Worm (Caenorhabditis elegans) whole organism, L4 larva: ENCODE data around the gene cup-16.

Experiments
- R02D3.7 ChIP-seq: fragments of 150-350 bp; sonication (generic microtip); optimal IDR thresholded peaks from 3 replicates; lab custom pipeline; 2014; ENCODE audit warnings: missing biosample characterization, missing genetic modification characterization
- T20F7.1 ChIP-seq: fragments of 200-800 bp; sonication (Bioruptor generic); optimal IDR thresholded peaks from 2 replicates; lab custom pipeline; 2018; ENCODE audit warnings: mild to moderate bottlenecking, missing genetic modification characterization, missing compliant biosample characterization
- ZK546.5 ChIP-seq, 2 experiments: sonication (generic microtip); optimal IDR thresholded peaks; 2 replicates each; lab custom pipeline; 2017; ENCODE audit warnings: missing biosample characterization in 2 of 2, missing genetic modification characterization in 2 of 2
- aha-1 ChIP-seq: fragments of 150-350 bp; peaks from one replicate; lab custom pipeline; 2014; ENCODE audit warnings: missing biosample characterization, missing genetic modification characterization
- ama-1 ChIP-seq: fragments of 150-350 bp; optimal IDR thresholded peaks from 2 replicates; lab custom pipeline; 2014; ENCODE audit warnings: inconsistent platforms, mixed read lengths
- ceh-20 ChIP-seq: fragments of 200-800 bp; sonication (Bioruptor generic); IDR thresholded peaks from 2 replicates; pipeline ENCODE4 v1.3.6; 2022; ENCODE audit warnings: missing genetic modification reagents, missing genetic modification characterization, missing compliant biosample characterization
- ceh-32 ChIP-seq: sonication (generic microtip); optimal IDR thresholded peaks from 2 replicates; lab custom pipeline; 2016; ENCODE audit warnings: mild to moderate bottlenecking, missing genetic modification characterization, missing compliant biosample characterization; ENCODE audit not compliant: poor library complexity
- ces-1 ChIP-seq: fragments of 150-350 bp; sonication (generic microtip); optimal IDR thresholded peaks from 4 replicates; lab custom pipeline; 2014; ENCODE audit warnings: missing biosample characterization, missing genetic modification reagents, missing genetic modification characterization
- daf-12 ChIP-seq: fragments of 150-350 bp; optimal IDR thresholded peaks from 2 replicates; lab custom pipeline; 2014; ENCODE audit warnings: missing biosample characterization, missing genetic modification reagents, missing genetic modification characterization
- daf-16 ChIP-seq, 3 experiments: sonication (generic microtip); optimal IDR thresholded peaks; 2 replicates each; lab custom pipeline; 2016 to 2017; ENCODE audit warnings: missing genetic modification characterization in 3 of 3, missing genetic modification reagents in 3 of 3, mild to moderate bottlenecking in 2 of 3, missing compliant biosample characterization in 2 of 3, missing biosample characterization in 1 of 3, moderate library complexity in 1 of 3
- daf-19 ChIP-seq: fragments of 200-800 bp; sonication (Bioruptor generic); conservative IDR thresholded peaks from 2 replicates; pipeline ENCODE4 v1.3.6; 2022; ENCODE audit warnings: missing genetic modification characterization, missing compliant biosample characterization
- dpl-1 ChIP-seq: fragments of 150-350 bp; optimal IDR thresholded peaks from 2 replicates; lab custom pipeline; 2014; ENCODE audit warnings: missing biosample characterization, missing genetic modification reagents, missing genetic modification characterization
- dve-1 ChIP-seq: sonication (generic microtip); optimal IDR thresholded peaks from 2 replicates; lab custom pipeline; 2017; ENCODE audit warnings: antibody characterized with exemption, mild to moderate bottlenecking, missing genetic modification characterization, missing compliant biosample characterization; ENCODE audit not compliant: insufficient read depth
- egl-27 ChIP-seq: sonication (generic microtip); optimal IDR thresholded peaks from 3 replicates; lab custom pipeline; 2017; ENCODE audit warnings: missing biosample characterization, missing genetic modification reagents, missing genetic modification characterization
- egl-43 ChIP-seq: fragments of 200-800 bp; sonication (Bioruptor generic); IDR thresholded peaks from 2 replicates; pipeline ENCODE4 v1.3.6; 2022; ENCODE audit warnings: missing genetic modification reagents, missing genetic modification characterization, missing compliant biosample characterization
- hif-1 ChIP-seq, 2 experiments: sonication (generic microtip); optimal IDR thresholded peaks; 2 replicates each; lab custom pipeline; 2016 to 2017; ENCODE audit warnings: missing compliant biosample characterization in 2 of 2, missing genetic modification characterization in 2 of 2, missing genetic modification reagents in 2 of 2, missing genotype in 2 of 2, mild to moderate bottlenecking in 1 of 2
- hlh-11 ChIP-seq: fragments of 200-800 bp; sonication (Bioruptor generic); optimal IDR thresholded peaks from 2 replicates; lab custom pipeline; 2018; ENCODE audit warnings: mild to moderate bottlenecking, missing genetic modification characterization, missing compliant biosample characterization
- hlh-30 ChIP-seq: sonication (generic microtip); optimal IDR thresholded peaks from 2 replicates; lab custom pipeline; 2017; ENCODE audit warnings: antibody characterized with exemption, mild to moderate bottlenecking, missing genetic modification characterization, missing compliant biosample characterization; ENCODE audit not compliant: insufficient read depth
- hmg-1.1 ChIP-seq: fragments of 200-800 bp; sonication (Bioruptor generic); IDR thresholded peaks from 2 replicates; pipeline ENCODE4 v1.3.6; 2022; ENCODE audit warnings: missing genetic modification reagents, missing genetic modification characterization, missing compliant biosample characterization
- lim-7 ChIP-seq: fragments of 200-800 bp; sonication (Bioruptor generic); IDR thresholded peaks from 2 replicates; pipeline ENCODE4 v1.3.6; 2022; ENCODE audit warnings: missing genetic modification characterization, missing compliant biosample characterization
- lin-1 ChIP-seq: fragments of 200-800 bp; sonication (Bioruptor generic); IDR thresholded peaks from 2 replicates; pipeline ENCODE4 v1.3.6; 2022; ENCODE audit warnings: missing genetic modification reagents, missing genetic modification characterization, missing compliant biosample characterization
- lin-15B ChIP-seq: fragments of 150-350 bp; sonication (generic microtip); optimal IDR thresholded peaks from 3 replicates; lab custom pipeline; 2014; ENCODE audit warnings: missing biosample characterization, missing genetic modification characterization
- lin-29 ChIP-seq: fragments of 200-800 bp; sonication (Bioruptor generic); IDR thresholded peaks from 2 replicates; pipeline ENCODE4 v1.3.6; 2022; ENCODE audit warnings: missing genetic modification reagents, missing genetic modification characterization, missing compliant biosample characterization
- lin-38 ChIP-seq: fragments of 200-800 bp; sonication (Bioruptor generic); IDR thresholded peaks from 2 replicates; pipeline ENCODE4 v1.3.6; 2022; ENCODE audit warnings: missing genetic modification reagents, missing genetic modification characterization, missing compliant biosample characterization
- lsy-2 ChIP-seq, 2 experiments: fragments of 150-350 bp in 1 of 2; sonication (generic microtip) in 1 of 2; optimal IDR thresholded peaks; 2 replicates each; lab custom pipeline; 2014 to 2017; ENCODE audit warnings: missing biosample characterization in 2 of 2, missing genetic modification characterization in 2 of 2
- madf-9 ChIP-seq: fragments of 200-800 bp; sonication (Bioruptor generic); conservative IDR thresholded peaks from 2 replicates; pipeline ENCODE4 v1.3.6; 2022; ENCODE audit warnings: missing genetic modification reagents, missing genetic modification characterization, missing compliant biosample characterization
- mdl-1 ChIP-seq, 2 experiments: fragments of 150-350 bp in 1 of 2; sonication (generic microtip) in 1 of 2; optimal IDR thresholded peaks; 2 replicates each; lab custom pipeline; 2014 to 2017; ENCODE audit warnings: missing biosample characterization in 2 of 2, missing genetic modification characterization in 2 of 2
- mes-2 ChIP-seq: sonication (generic microtip); optimal IDR thresholded peaks from 2 replicates; lab custom pipeline; 2016; ENCODE audit warnings: missing genotype, mild to moderate bottlenecking, missing genetic modification characterization, missing compliant biosample characterization; ENCODE audit not compliant: poor library complexity, severe bottlenecking
- nhr-102 ChIP-seq: sonication (generic microtip); optimal IDR thresholded peaks from 2 replicates; lab custom pipeline; 2016; ENCODE audit warnings: mild to moderate bottlenecking, missing genetic modification characterization, moderate library complexity, missing compliant biosample characterization
- nhr-11 ChIP-seq: fragments of 150-350 bp; optimal IDR thresholded peaks from 2 replicates; lab custom pipeline; 2014; ENCODE audit warnings: missing biosample characterization, missing genetic modification characterization
- nhr-111 ChIP-seq: fragments of 200-800 bp; sonication (Bioruptor generic); optimal IDR thresholded peaks from 2 replicates; lab custom pipeline; 2018; ENCODE audit warnings: mild to moderate bottlenecking, missing genetic modification characterization, missing compliant biosample characterization
- nhr-28 ChIP-seq: fragments of 150-350 bp; optimal IDR thresholded peaks from 2 replicates; lab custom pipeline; 2014; ENCODE audit warnings: missing biosample characterization, missing genetic modification characterization
- nhr-48 ChIP-seq: sonication (generic microtip); optimal IDR thresholded peaks from 2 replicates; lab custom pipeline; 2016; ENCODE audit warnings: mild to moderate bottlenecking, missing genetic modification characterization, missing compliant biosample characterization
- nhr-77 ChIP-seq: fragments of 150-350 bp; optimal IDR thresholded peaks from 2 replicates; lab custom pipeline; 2014; ENCODE audit warnings: missing biosample characterization, missing genetic modification characterization
- php-3 ChIP-seq: fragments of 200-800 bp; sonication (Bioruptor generic); IDR thresholded peaks from 2 replicates; pipeline ENCODE4 v1.3.6; 2022; ENCODE audit warnings: missing genetic modification reagents, missing genetic modification characterization, missing compliant biosample characterization
- pqm-1 ChIP-seq: sonication (generic microtip); optimal IDR thresholded peaks from 2 replicates; lab custom pipeline; 2017; ENCODE audit warnings: missing biosample characterization, missing genetic modification characterization
- rbr-2 ChIP-seq: sonication (generic microtip); optimal IDR thresholded peaks from 2 replicates; lab custom pipeline; 2016; ENCODE audit warnings: missing genotype, missing genetic modification characterization, missing compliant biosample characterization
- sdz-12 ChIP-seq: fragments of 200-800 bp; sonication (Bioruptor generic); optimal IDR thresholded peaks from 2 replicates; lab custom pipeline; 2018; ENCODE audit warnings: mild to moderate bottlenecking, missing genetic modification characterization, missing compliant biosample characterization
- snpc-1.2 ChIP-seq: fragments of 200-800 bp; sonication (Bioruptor generic); IDR thresholded peaks from 2 replicates; pipeline ENCODE4 v1.3.6; 2022; ENCODE audit warnings: missing genetic modification reagents, missing genetic modification characterization, missing compliant biosample characterization
- snpc-4 ChIP-seq: fragments of 150-350 bp; optimal IDR thresholded peaks from 2 replicates; lab custom pipeline; 2014; ENCODE audit warnings: missing biosample characterization, missing genetic modification characterization
- tag-97 ChIP-seq: fragments of 200-800 bp; sonication (Bioruptor generic); IDR thresholded peaks from 2 replicates; pipeline ENCODE4 v1.3.6; 2022; ENCODE audit warnings: missing genetic modification characterization, missing compliant biosample characterization
- unc-39 ChIP-seq: sonication (generic microtip); optimal IDR thresholded peaks from 2 replicates; lab custom pipeline; 2017; ENCODE audit warnings: missing biosample characterization, missing genetic modification characterization
- unc-62 ChIP-seq, 3 experiments: fragments of 150-350 bp in 1 of 3; sonication (generic microtip); optimal IDR thresholded peaks in 2 of 3; peaks in 1 of 3; 1 replicate in 1 of 3; 2 replicates in 2 of 3; lab custom pipeline; 2014 to 2017; ENCODE audit warnings: missing biosample characterization in 3 of 3, missing genetic modification characterization in 3 of 3, missing genetic modification reagents in 3 of 3, missing genotype in 1 of 3
- zfp-3 ChIP-seq: fragments of 200-800 bp; sonication (Bioruptor generic); conservative IDR thresholded peaks from 2 replicates; pipeline ENCODE4 v1.3.6; 2022; ENCODE audit warnings: missing genetic modification reagents, missing genetic modification characterization, missing compliant biosample characterization
- zip-2 ChIP-seq: fragments of 150-350 bp; optimal IDR thresholded peaks from 2 replicates; lab custom pipeline; 2014; ENCODE audit warnings: missing biosample characterization, missing genetic modification characterization
- ztf-11 ChIP-seq: fragments of 150-350 bp; optimal IDR thresholded peaks from 2 replicates; lab custom pipeline; 2014; ENCODE audit warnings: missing biosample characterization, missing genetic modification characterization
- ztf-7 ChIP-seq: fragments of 150-350 bp; optimal IDR thresholded peaks from 2 replicates; lab custom pipeline; 2014; ENCODE audit warnings: missing biosample characterization, missing genetic modification characterization

The cup-16 gene

DNA sequence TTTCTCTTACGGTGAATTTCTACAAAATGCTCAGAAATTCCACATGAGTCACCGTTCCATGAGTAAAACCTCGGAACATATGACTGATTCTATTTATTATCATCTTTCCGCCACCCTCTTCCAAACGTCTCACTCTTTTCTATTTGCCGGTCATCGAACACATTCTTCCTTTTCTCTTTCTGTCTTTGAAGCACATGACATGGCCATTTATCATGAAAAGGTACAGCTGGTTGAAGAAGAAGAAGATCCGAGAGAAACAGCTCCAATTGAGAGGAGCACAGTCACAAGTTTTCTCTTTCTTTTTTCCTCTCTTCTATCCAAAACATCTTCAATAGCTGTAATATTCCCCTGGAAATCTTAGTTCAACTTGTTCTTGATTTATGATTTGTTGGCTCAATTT lies at the start of gene cup-16:
Gene cup-16 (plus strand): TSS at position 132 of the 400 bp plus-strand sequence.
- TF ChIP-seq nhr-28 (no peak), lin-29 (no peak), zfp-3 (GFP tag; lab: Robert Waterston, UW) (no peak), hlh-11 (tag; lab: Kevin White, UChicago) (peak; percentile 55), lsy-2 (tag; optimal IDR thresholded peaks at IDR 0.05; lab: Kevin White, UChicago) (peak in 1 of 2 experiments; percentile 36), hlh-30 (tag; lab: Kevin White, UChicago) (peak; percentile 74), daf-19 (no peak), nhr-11 (peak; percentile 71), daf-16 (GFP tag; optimal IDR thresholded peaks at IDR 0.05; lab: Kevin White, UChicago) (peak in 1 of 2 experiments; percentile 25), daf-16 (tag; optimal IDR thresholded peaks at IDR 0.05; lab: Kevin White, UChicago) (no peak), hmg-1.1 (GFP tag; lab: Robert Waterston, UW) (no peak), unc-62 (GFP tag; optimal IDR thresholded peaks at IDR 0.05 in 1 of 2; lab: Kevin White, UChicago) (peak in 1 of 2 experiments; percentile 71), unc-62 (tag; optimal IDR thresholded peaks at IDR 0.05; lab: Kevin White, UChicago) (no peak), ceh-32 (tag; lab: Kevin White, UChicago) (no peak)

DNA sequence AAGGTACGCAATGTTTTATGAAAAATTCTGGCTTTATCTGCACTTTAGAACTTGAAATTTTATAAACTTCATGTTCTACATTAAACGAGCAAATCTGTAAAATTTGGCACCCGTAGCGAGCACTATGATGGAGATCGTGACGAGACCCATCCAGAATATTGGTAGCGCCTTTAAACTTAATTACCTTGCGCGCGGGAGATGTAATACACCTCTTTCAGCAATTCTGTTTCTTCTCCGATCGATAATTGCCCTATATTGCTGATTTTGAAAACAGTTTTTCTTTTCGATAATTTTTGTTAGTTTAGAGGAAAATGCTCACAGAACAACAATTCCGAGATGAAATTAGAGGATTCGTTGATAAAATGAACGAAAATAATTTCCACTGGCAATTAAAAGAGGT lies 48.1 kb upstream of the cup-16 start, which contains the start of gene atg-10:
Gene atg-10 (plus strand): TSS at position 301 of the 400 bp plus-strand sequence.
- TF ChIP-seq nhr-111 (GFP tag; lab: Kevin White, UChicago) (no peak), egl-43 (no peak), sdz-12 (GFP tag; lab: Kevin White, UChicago) (no peak), madf-9 (GFP tag; lab: Robert Waterston, UW) (no peak), unc-62 (GFP tag; optimal IDR thresholded peaks at IDR 0.05 in 1 of 2; lab: Kevin White, UChicago) (peak in 1 of 2 experiments; percentile 5), unc-62 (tag; optimal IDR thresholded peaks at IDR 0.05; lab: Kevin White, UChicago) (no peak), ces-1 (no peak), rbr-2 (no peak), T20F7.1 (no peak), snpc-4 (tag; lab: Kevin White, UChicago) (no peak), snpc-1.2 (no peak), ama-1 (lab: Kevin White, UChicago) (peak; percentile 43), daf-12 (tag; lab: Kevin White, UChicago) (no peak), mdl-1 (tag; optimal IDR thresholded peaks at IDR 0.05; lab: Kevin White, UChicago) (no peak), ZK546.5 (tag; optimal IDR thresholded peaks at IDR 0.05; lab: Kevin White, UChicago) (no peak)
- TF ChIP-seq, all 104 proteins: peak for 2

DNA sequence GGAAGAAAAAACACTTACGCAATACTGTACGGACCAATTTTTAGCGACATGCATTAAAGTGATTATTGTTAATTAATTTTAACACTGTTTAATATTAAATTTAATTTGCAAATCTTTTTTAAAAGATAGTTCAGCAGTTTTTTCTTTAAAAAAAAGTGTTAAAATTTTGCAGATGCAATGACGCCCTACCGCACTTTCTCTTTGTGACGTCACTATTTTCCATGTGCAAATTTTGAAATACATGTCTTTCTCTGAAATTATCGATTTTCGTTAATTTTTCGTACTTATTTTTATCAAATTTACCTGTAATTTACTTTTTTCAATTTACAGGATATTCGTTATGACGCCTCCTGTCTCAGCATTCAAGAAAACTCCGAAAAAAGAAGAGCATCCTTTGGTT lies 45.4 kb upstream of the cup-16 start, which contains the start of the genes piga-1 and eif-2Bepsilon:
Gene piga-1 (minus strand): TSS at position 174 of the 400 bp plus-strand sequence.
Gene eif-2Bepsilon (plus strand): TSS at position 331 of the 400 bp plus-strand sequence.
- TF ChIP-seq lim-7 (no peak), hif-1 (tag; optimal IDR thresholded peaks at IDR 0.05; lab: Kevin White, UChicago) (peak in 1 of 2 experiments; percentile 3), lin-1 (GFP tag; lab: Robert Waterston, UW) (no peak), nhr-77 (tag; lab: Kevin White, UChicago) (peak; percentile 16), ceh-20 (GFP tag; lab: Robert Waterston, UW) (no peak), ztf-11 (tag; lab: Kevin White, UChicago) (no peak), egl-27 (tag; lab: Kevin White, UChicago) (no peak), aha-1 (no peak), unc-39 (tag; lab: Kevin White, UChicago) (no peak), unc-62 (GFP tag; optimal IDR thresholded peaks at IDR 0.05 in 1 of 2; lab: Kevin White, UChicago) (no peak), unc-62 (tag; optimal IDR thresholded peaks at IDR 0.05; lab: Kevin White, UChicago) (no peak), tag-97 (GFP tag; lab: Robert Waterston, UW) (no peak), dve-1 (tag; lab: Kevin White, UChicago) (peak; percentile 22), php-3 (no peak), mes-2 (tag; lab: Kevin White, UChicago) (peak; percentile 53), lin-15B (tag; lab: Kevin White, UChicago) (no peak), dpl-1 (GFP tag; lab: Kevin White, UChicago) (peak; percentile 49), R02D3.7 (tag; lab: Kevin White, UChicago) (no peak), T20F7.1 (no peak), rbr-2 (peak; percentile 16), egl-43 (no peak), nhr-48 (tag; lab: Kevin White, UChicago) (no peak), pqm-1 (tag; lab: Kevin White, UChicago) (no peak), ztf-7 (tag; lab: Kevin White, UChicago) (no peak), nhr-102 (tag; lab: Kevin White, UChicago) (no peak), lin-38 (peak; percentile 90), mdl-1 (tag; optimal IDR thresholded peaks at IDR 0.05; lab: Kevin White, UChicago) (peak in 1 of 2 experiments; percentile 75), zip-2 (no peak)
